Worm (Caenorhabditis elegans) whole organism, young adult: ENCODE measurements around the gene M163.11.
A peak's percentile ranks its signal among the peaks of the same experiment; 100 is the strongest.
"Not testable (repeated sequence)": the region's sequence is repeated elsewhere in the genome, so short reads cannot be mapped to it uniquely, and the experiment has no call there.

Source experiments
- B0035.1 ChIP-seq: sonication (generic microtip); optimal IDR thresholded peaks from 2 replicates; lab custom pipeline; 2016; ENCODE audit warnings: missing genetic modification characterization, mild to moderate bottlenecking, missing compliant biosample characterization, missing genotype, missing genetic modification reagents
- B0336.3 ChIP-seq: fragments of 200-800 bp; sonication (Bioruptor generic); IDR thresholded peaks from 2 replicates; pipeline ENCODE4 v1.3.6; 2022; ENCODE audit warnings: missing genetic modification characterization, missing compliant biosample characterization
- C17E4.6 ChIP-seq: fragments of 200-800 bp; sonication (Bioruptor generic); IDR thresholded peaks from 2 replicates; pipeline ENCODE4 v1.3.6; 2022; ENCODE audit warnings: missing genetic modification reagents, missing genetic modification characterization, missing compliant biosample characterization
- F10E7.11 ChIP-seq: sonication (generic microtip); optimal IDR thresholded peaks from 2 replicates; lab custom pipeline; 2017; ENCODE audit warnings: mild to moderate bottlenecking, missing genetic modification characterization, moderate library complexity, missing compliant biosample characterization
- F39B2.1 ChIP-seq: fragments of 200-800 bp; sonication (Bioruptor generic); IDR thresholded peaks from 2 replicates; pipeline ENCODE4 v1.3.6; 2022; ENCODE audit warnings: missing genetic modification reagents, missing genetic modification characterization, missing compliant biosample characterization
- F52B5.7 ChIP-seq: sonication (generic microtip); optimal IDR thresholded peaks from 2 replicates; lab custom pipeline; 2016; ENCODE audit warnings: mild to moderate bottlenecking, missing genetic modification characterization, missing compliant biosample characterization
- F57A8.1 ChIP-seq: fragments of 200-800 bp; sonication (Bioruptor generic); optimal IDR thresholded peaks from 2 replicates; lab custom pipeline; 2018; ENCODE audit warnings: mild to moderate bottlenecking, missing genetic modification characterization, moderate library complexity, missing compliant biosample characterization
- K11D2.4 ChIP-seq: fragments of 200-800 bp; sonication (Bioruptor generic); IDR thresholded peaks from 2 replicates; pipeline ENCODE4 v1.3.6; 2022; ENCODE audit warnings: missing genetic modification reagents, missing genetic modification characterization, missing compliant biosample characterization
- Y53G8AR.9 ChIP-seq: fragments of 200-800 bp; sonication (Bioruptor generic); conservative IDR thresholded peaks from 2 replicates; pipeline ENCODE4 v1.3.6; 2022; ENCODE audit warnings: missing genetic modification reagents, missing genetic modification characterization, missing compliant biosample characterization
- Y67H2A.10 ChIP-seq: fragments of 200-800 bp; sonication (Bioruptor generic); conservative IDR thresholded peaks from 2 replicates; pipeline ENCODE4 v1.3.6; 2022; ENCODE audit warnings: missing genetic modification reagents, missing genetic modification characterization, missing compliant biosample characterization
- Y79H2A.3 ChIP-seq: fragments of 200-800 bp; sonication (Bioruptor generic); conservative IDR thresholded peaks from 2 replicates; pipeline ENCODE4 v1.3.6; 2022; ENCODE audit warnings: missing genetic modification reagents, missing genetic modification characterization, missing compliant biosample characterization
- aptf-2 ChIP-seq: fragments of 200-800 bp; sonication (Bioruptor generic); conservative IDR thresholded peaks from 2 replicates; pipeline ENCODE4 v1.3.6; 2022; ENCODE audit warnings: missing genetic modification reagents, missing genetic modification characterization, missing compliant biosample characterization
- aptf-3 ChIP-seq: fragments of 200-800 bp; sonication (Bioruptor generic); IDR thresholded peaks from 2 replicates; pipeline ENCODE4 v1.3.6; 2022; ENCODE audit warnings: missing genetic modification characterization, missing compliant biosample characterization
- athp-1 ChIP-seq: sonication (generic microtip); optimal IDR thresholded peaks from 2 replicates; lab custom pipeline; 2017; ENCODE audit warnings: mild to moderate bottlenecking, missing genetic modification characterization, missing compliant biosample characterization
- bed-2 ChIP-seq: fragments of 200-800 bp; sonication (Bioruptor generic); IDR thresholded peaks from 2 replicates; pipeline ENCODE4 v1.3.6; 2022; ENCODE audit warnings: missing genetic modification reagents, missing genetic modification characterization, missing compliant biosample characterization
- ccch-3 ChIP-seq: fragments of 200-800 bp; sonication (Bioruptor generic); optimal IDR thresholded peaks from 2 replicates; lab custom pipeline; 2018; ENCODE audit warnings: mild to moderate bottlenecking, missing genetic modification characterization, missing compliant biosample characterization
- ceh-100 ChIP-seq: fragments of 200-800 bp; sonication (Bioruptor generic); IDR thresholded peaks from 2 replicates; pipeline ENCODE4 v1.3.6; 2022; ENCODE audit warnings: missing genetic modification reagents, missing genetic modification characterization, missing compliant biosample characterization
- ceh-58 ChIP-seq: fragments of 200-800 bp; sonication (Bioruptor generic); IDR thresholded peaks from 2 replicates; pipeline ENCODE4 v1.3.6; 2022; ENCODE audit warnings: missing genetic modification characterization, missing compliant biosample characterization
- ceh-91 ChIP-seq: fragments of 200-800 bp; sonication (Bioruptor generic); IDR thresholded peaks from 2 replicates; pipeline ENCODE4 v1.3.6; 2022; ENCODE audit warnings: missing genetic modification reagents, missing genetic modification characterization, missing compliant biosample characterization
- dpl-1 ChIP-seq: fragments of 150-350 bp; optimal IDR thresholded peaks from 2 replicates; lab custom pipeline; 2014; ENCODE audit warnings: missing biosample characterization, missing genetic modification reagents, missing genetic modification characterization
- efl-1 ChIP-seq: fragments of 150-350 bp; optimal IDR thresholded peaks from 2 replicates; lab custom pipeline; 2014; ENCODE audit warnings: missing biosample characterization, missing genetic modification reagents, missing genetic modification characterization
- egl-44 ChIP-seq: fragments of 200-800 bp; sonication (Bioruptor generic); IDR thresholded peaks from 2 replicates; pipeline ENCODE4 v1.3.6; 2022; ENCODE audit warnings: missing genetic modification reagents, missing genetic modification characterization, missing compliant biosample characterization
- gei-17 ChIP-seq: fragments of 200-800 bp; sonication (Bioruptor generic); optimal IDR thresholded peaks from 2 replicates; lab custom pipeline; 2018; ENCODE audit warnings: mild to moderate bottlenecking, missing genetic modification characterization, missing compliant biosample characterization
- hmg-20 ChIP-seq: fragments of 200-800 bp; sonication (Bioruptor generic); IDR thresholded peaks from 2 replicates; pipeline ENCODE4 v1.3.6; 2022; ENCODE audit warnings: missing genetic modification reagents, missing genetic modification characterization, missing compliant biosample characterization
- hrde-1 ChIP-seq: sonication (generic microtip); optimal IDR thresholded peaks from 2 replicates; lab custom pipeline; 2016; ENCODE audit warnings: missing genetic modification characterization, mild to moderate bottlenecking, missing compliant biosample characterization, moderate library complexity, missing genotype, missing genetic modification reagents, borderline replicate concordance
- lag-1 ChIP-seq: fragments of 200-800 bp; sonication (Bioruptor generic); IDR thresholded peaks from 2 replicates; pipeline ENCODE4 v1.3.6; 2022; ENCODE audit warnings: missing genetic modification reagents, missing genetic modification characterization, missing compliant biosample characterization
- lin-40 ChIP-seq: sonication (generic microtip); optimal IDR thresholded peaks from 2 replicates; lab custom pipeline; 2016; ENCODE audit warnings: missing genetic modification characterization, mild to moderate bottlenecking, missing compliant biosample characterization, missing genotype, missing genetic modification reagents
- lir-1 ChIP-seq: fragments of 200-800 bp; sonication (Bioruptor generic); conservative IDR thresholded peaks from 2 replicates; pipeline ENCODE4 v1.3.6; 2022; ENCODE audit warnings: missing genetic modification reagents, missing genetic modification characterization, missing compliant biosample characterization
- madf-3 ChIP-seq: fragments of 200-800 bp; sonication (Bioruptor generic); IDR thresholded peaks from 2 replicates; pipeline ENCODE4 v1.3.6; 2022; ENCODE audit warnings: missing genetic modification reagents, missing genetic modification characterization, missing compliant biosample characterization
- madf-6 ChIP-seq: fragments of 200-800 bp; sonication (Bioruptor generic); IDR thresholded peaks from 2 replicates; pipeline ENCODE4 v1.3.6; 2022; ENCODE audit warnings: missing genetic modification reagents, missing genetic modification characterization, missing compliant biosample characterization
- nfya-1 ChIP-seq: sonication (generic microtip); optimal IDR thresholded peaks from 2 replicates; lab custom pipeline; 2017; ENCODE audit warnings: antibody characterized with exemption, missing compliant biosample characterization, missing genetic modification characterization, borderline replicate concordance; ENCODE audit not compliant: insufficient read depth
- nhr-80 ChIP-seq: sonication (generic microtip); optimal IDR thresholded peaks from 2 replicates; lab custom pipeline; 2016; ENCODE audit warnings: missing genetic modification characterization, missing compliant biosample characterization
- nhr-90 ChIP-seq: sonication (generic microtip); optimal IDR thresholded peaks from 2 replicates; lab custom pipeline; 2016; ENCODE audit warnings: missing genotype, mild to moderate bottlenecking, missing genetic modification characterization, missing compliant biosample characterization
- rec-8 ChIP-seq, 2 experiments: sonication (generic microtip); optimal IDR thresholded peaks; 2 replicates each; lab custom pipeline; 2016; ENCODE audit warnings: mild to moderate bottlenecking in 2 of 2, missing genetic modification characterization in 2 of 2, missing genetic modification reagents in 2 of 2, missing genotype in 2 of 2, missing biosample characterization in 1 of 2, missing compliant biosample characterization in 1 of 2, moderate library complexity in 1 of 2
- repo-1 ChIP-seq: sonication (generic microtip); optimal IDR thresholded peaks from 2 replicates; lab custom pipeline; 2017; ENCODE audit warnings: mild to moderate bottlenecking, missing genetic modification characterization, missing compliant biosample characterization
- snpc-1.3 ChIP-seq: sonication (generic microtip); optimal IDR thresholded peaks from 2 replicates; lab custom pipeline; 2017; ENCODE audit warnings: missing genetic modification characterization, mild to moderate bottlenecking, missing compliant biosample characterization, antibody characterized with exemption, moderate library complexity, missing genotype, missing genetic modification reagents; ENCODE audit not compliant: insufficient read depth
- tbx-9 ChIP-seq: sonication (generic microtip); optimal IDR thresholded peaks from 2 replicates; lab custom pipeline; 2016; ENCODE audit warnings: borderline replicate concordance, missing genetic modification characterization, inconsistent platforms, missing compliant biosample characterization
- xnd-1 ChIP-seq: sonication (generic microtip); optimal IDR thresholded peaks from 2 replicates; lab custom pipeline; 2016; ENCODE audit warnings: missing genotype, missing genetic modification reagents, missing genetic modification characterization, missing compliant biosample characterization
- zim-3 ChIP-seq: sonication (generic microtip); optimal IDR thresholded peaks from 2 replicates; lab custom pipeline; 2017; ENCODE audit warnings: mild to moderate bottlenecking, missing genetic modification characterization, moderate library complexity, missing compliant biosample characterization
- ztf-26 ChIP-seq: sonication (generic microtip); optimal IDR thresholded peaks from 2 replicates; lab custom pipeline; 2017; ENCODE audit warnings: missing genetic modification characterization, missing compliant biosample characterization

Gene M163.11

ce11 chrX:14520463-14520862, 41.3 kb downstream of the M163.11 start, which contains the start of gene D1025.1:
Gene D1025.1 (plus strand): TSS chrX:14520763.
- TF ChIP-seq hrde-1 (tag; lab: Kevin White, UChicago) (no peak), lag-1 (GFP tag; lab: Robert Waterston, UW) (no peak), F39B2.1 (GFP tag; lab: Robert Waterston, UW) (no peak), aptf-3 (GFP tag; lab: Robert Waterston, UW) (no peak), ccch-3 (GFP tag; lab: Kevin White, UChicago) (no peak), madf-3 (GFP tag; lab: Robert Waterston, UW) (no peak), hmg-20 (GFP tag; lab: Robert Waterston, UW) (no peak), zim-3 (tag; lab: Kevin White, UChicago) (no peak), nhr-90 (no peak), repo-1 (tag; lab: Kevin White, UChicago) (no peak), ceh-58 (GFP tag; lab: Robert Waterston, UW) (no peak), F52B5.7 (tag; lab: Kevin White, UChicago) (no peak), lir-1 (GFP tag; lab: Robert Waterston, UW) (no peak), athp-1 (tag; lab: Kevin White, UChicago) (no peak), dpl-1 (no peak), B0035.1 (tag; lab: Kevin White, UChicago) (no peak), ceh-91 (GFP tag; lab: Robert Waterston, UW) (no peak)
- TF ChIP-seq, all 124 proteins: peak for 0

ce11 chrX:14523275-14523674, 44.1 kb downstream of the M163.11 start, which contains the start of gene nspc-16:
Gene nspc-16 (plus strand): TSS chrX:14523575.
- TF ChIP-seq aptf-2 (GFP tag; lab: Robert Waterston, UW) (no peak), repo-1 (tag; lab: Kevin White, UChicago) (no peak)

DNA sequence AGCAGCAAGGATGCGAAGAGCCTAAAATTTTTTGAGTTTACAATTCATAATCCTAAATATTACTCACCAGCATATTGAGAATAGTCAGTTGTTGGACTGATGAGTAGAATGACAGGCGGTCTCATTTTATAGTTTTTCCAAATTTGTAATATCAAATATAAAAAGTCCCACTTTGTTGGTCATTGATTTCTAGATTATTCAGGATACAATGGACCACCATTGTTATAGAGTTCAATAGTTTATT, 45.8 kb downstream of the M163.11 start, which contains the start of gene nspc-17:
TSS of gene nspc-17 (minus strand) at position 101 of the 244 bp plus-strand sequence.
- not testable (repeated sequence) for TF ChIP-seq snpc-1.3 (tag; lab: Kevin White, UChicago); ceh-100 (GFP tag; lab: Robert Waterston, UW); lir-1 (GFP tag; lab: Robert Waterston, UW)

DNA sequence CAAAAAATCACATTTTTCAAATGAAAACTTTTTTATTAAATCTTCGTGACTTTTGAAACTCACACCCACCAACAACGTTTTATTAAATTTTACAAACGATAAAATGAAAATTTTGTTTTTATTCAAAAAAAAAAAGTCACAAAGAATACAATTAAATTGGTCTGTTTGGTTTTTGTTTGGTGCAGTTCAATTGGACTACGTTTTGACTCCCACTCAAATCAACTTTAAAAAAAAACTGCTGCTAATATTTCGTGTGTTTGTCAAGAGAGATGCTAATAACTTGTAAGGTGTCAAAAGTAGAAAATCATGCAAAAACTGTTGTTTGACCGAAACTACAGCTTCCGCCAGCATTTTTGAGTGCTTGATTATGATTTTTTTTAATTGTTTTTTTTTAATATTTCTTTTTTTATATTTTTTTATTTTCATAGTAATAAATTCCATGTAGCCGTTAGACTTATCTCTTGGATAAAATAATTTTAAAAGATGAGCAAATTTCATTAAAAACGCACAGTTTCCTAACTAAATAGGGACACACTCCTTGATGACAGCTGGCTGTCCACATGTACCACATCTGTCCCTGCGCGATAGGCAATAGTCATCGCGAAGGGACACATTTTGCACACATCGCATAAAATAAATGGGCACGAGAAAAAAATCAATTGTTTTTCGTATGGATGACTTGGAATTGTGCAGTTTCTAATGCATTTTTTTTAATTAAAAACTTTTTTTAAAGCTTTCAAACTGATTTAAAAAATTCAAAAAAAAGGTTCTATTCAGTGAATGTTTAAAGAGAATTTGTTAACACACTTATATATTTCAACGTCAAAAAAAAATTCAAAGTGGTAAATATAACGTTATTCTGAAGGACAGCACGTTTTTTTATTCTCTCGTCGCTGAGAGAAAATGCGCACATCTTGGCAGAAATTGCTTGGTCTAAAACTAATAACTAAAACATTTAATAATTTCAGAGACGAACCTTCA, 46.4 kb downstream of the M163.11 start:
- TF ChIP-seq egl-44 (GFP tag; lab: Robert Waterston, UW) = peak; percentile 95
- peak; percentile 97 for TF ChIP-seq B0035.1 (tag; lab: Kevin White, UChicago)
- TF ChIP-seq C17E4.6 (GFP tag; lab: Robert Waterston, UW) = peak; percentile 96
- TF ChIP-seq gei-17 (GFP tag; lab: Kevin White, UChicago) = peak; percentile 98
- peak; percentile 100 for TF ChIP-seq ztf-26
- TF ChIP-seq efl-1 (GFP tag; lab: Kevin White, UChicago) = peak; percentile 27
- no peak for TF ChIP-seq tbx-9
- peak; percentile 100 for TF ChIP-seq K11D2.4
- peak; percentile 95 for TF ChIP-seq nhr-80 (tag; lab: Kevin White, UChicago)
- peak; percentile 98 for TF ChIP-seq Y53G8AR.9 (GFP tag; lab: Robert Waterston, UW)
- peak; percentile 97 for TF ChIP-seq F10E7.11 (tag; lab: Kevin White, UChicago)
- TF ChIP-seq rec-8 (tag; optimal IDR thresholded peaks at IDR 0.05; lab: Kevin White, UChicago) = peak in 1 of 2 experiments; percentile 34
- TF ChIP-seq madf-6 (GFP tag; lab: Robert Waterston, UW) = no peak
- TF ChIP-seq Y67H2A.10 (GFP tag; lab: Robert Waterston, UW) = peak; percentile 48; the same call in 1 of the 2 replicates
- 0 out of 2 replicates have a peak, but pooled peaks have one; percentile 54 for TF ChIP-seq F39B2.1 (GFP tag; lab: Robert Waterston, UW)
- no peak for TF ChIP-seq Y79H2A.3 (GFP tag; lab: Robert Waterston, UW)
- peak; percentile 100 for TF ChIP-seq lin-40 (tag; lab: Kevin White, UChicago)
- peak; percentile 89 for TF ChIP-seq bed-2 (GFP tag; lab: Robert Waterston, UW)
- peak; percentile 57 for TF ChIP-seq athp-1 (tag; lab: Kevin White, UChicago)
- TF ChIP-seq F57A8.1 = peak; percentile 95
- no peak for TF ChIP-seq nfya-1
- TF ChIP-seq B0336.3 (GFP tag; lab: Robert Waterston, UW) = peak; percentile 100
- no peak for TF ChIP-seq xnd-1 (tag; lab: Kevin White, UChicago)
